Fruit fly (Drosophila melanogaster) whole organism, embryonic: Measurements from ENCODE around the gene CG43175.
A peak's percentile ranks its signal among the peaks of the same experiment; 100 is the strongest.

Experiments used
- Atf6 ChIP-seq: fragments of 200-800 bp; sonication (Bioruptor generic); IDR thresholded peaks from 2 replicates; pipeline ENCODE4 v1.3.6; 2022; ENCODE audit warnings: missing biosample characterization, missing genetic modification characterization
- CG10959 ChIP-seq: fragments of 200-800 bp; sonication (Bioruptor generic); IDR thresholded peaks from 2 replicates; pipeline ENCODE4 v1.3.6; 2022; ENCODE audit warnings: missing biosample characterization, missing genetic modification characterization
- CG11247 ChIP-seq: fragments of 200-800 bp; sonication (Bioruptor generic); IDR thresholded peaks from 2 replicates; pipeline ENCODE4 v1.3.6; 2022; ENCODE audit warnings: missing biosample characterization, missing genetic modification characterization
- CG12104 ChIP-seq: fragments of 200-800 bp; sonication (Bioruptor generic); optimal IDR thresholded peaks from 3 replicates; lab custom pipeline; 2016; ENCODE audit warnings: missing biosample characterization, missing genetic modification characterization
- CG12236 ChIP-seq: fragments of 200-800 bp; sonication (Bioruptor generic); optimal IDR thresholded peaks from 2 replicates; lab custom pipeline; 2016; ENCODE audit warnings: missing biosample characterization, missing genetic modification characterization
- CG1233 ChIP-seq: fragments of 200-800 bp; sonication (Bioruptor generic); optimal IDR thresholded peaks from 4 replicates; lab custom pipeline; 2018; ENCODE audit warnings: missing biosample characterization, mild to moderate bottlenecking, missing genetic modification characterization
- CG12391 ChIP-seq: fragments of 200-800 bp; sonication (Bioruptor generic); optimal IDR thresholded peaks from 3 replicates; lab custom pipeline; 2018; ENCODE audit warnings: missing biosample characterization, mild to moderate bottlenecking, missing genetic modification characterization, moderate library complexity
- CG1529 ChIP-seq: fragments of 200-800 bp; sonication (Bioruptor generic); optimal IDR thresholded peaks from 3 replicates; lab custom pipeline; 2018; ENCODE audit warnings: missing biosample characterization, missing genetic modification characterization
- CG15479 ChIP-seq: fragments of 200-800 bp; sonication (Bioruptor generic); optimal IDR thresholded peaks from 3 replicates; lab custom pipeline; 2019; ENCODE audit warnings: missing biosample characterization, mild to moderate bottlenecking, missing genetic modification characterization, moderate library complexity
- CG1603 ChIP-seq: fragments of 200-800 bp; sonication (Bioruptor generic); optimal IDR thresholded peaks from 2 replicates; lab custom pipeline; 2019; ENCODE audit warnings: missing biosample characterization, mild to moderate bottlenecking, missing genetic modification characterization, moderate library complexity
- CG30020 ChIP-seq: fragments of 200-800 bp; optimal IDR thresholded peaks from 2 replicates; lab custom pipeline; 2019; ENCODE audit warnings: missing biosample characterization, mild to moderate bottlenecking, missing genetic modification characterization, moderate library complexity
- CG31224 ChIP-seq: fragments of 200-800 bp; sonication (Bioruptor generic); IDR thresholded peaks from 2 replicates; pipeline ENCODE4 v1.3.6; 2022; ENCODE audit warnings: missing biosample characterization, missing genetic modification characterization
- CG5180 ChIP-seq: fragments of 200-800 bp; sonication (Bioruptor generic); optimal IDR thresholded peaks from 3 replicates; lab custom pipeline; 2017; ENCODE audit warnings: missing biosample characterization, missing genetic modification characterization, mild to moderate bottlenecking, moderate library complexity, missing genetic modification reagents
- CG7357 ChIP-seq: fragments of 200-800 bp; sonication (Bioruptor generic); IDR thresholded peaks from 3 replicates; pipeline ENCODE4 v1.3.6; 2022; ENCODE audit warnings: missing biosample characterization, missing genetic modification characterization
- CG7786 ChIP-seq: fragments of 200-800 bp; sonication (Bioruptor generic); optimal IDR thresholded peaks from 2 replicates; lab custom pipeline; 2016; ENCODE audit warnings: missing biosample characterization, missing genetic modification characterization
- CG9437 ChIP-seq: fragments of 200-800 bp; sonication (Bioruptor generic); optimal IDR thresholded peaks from 2 replicates; lab custom pipeline; 2018; ENCODE audit warnings: missing biosample characterization, mild to moderate bottlenecking, missing genetic modification characterization
- Doc3 ChIP-seq: fragments of 200-800 bp; sonication (Bioruptor generic); IDR thresholded peaks from 3 replicates; pipeline ENCODE4 v1.3.6; 2022; ENCODE audit warnings: missing biosample characterization, missing genetic modification characterization; ENCODE audit not compliant: partially characterized antibody
- Hand ChIP-seq: fragments of 200-800 bp; sonication (Bioruptor generic); optimal IDR thresholded peaks from 2 replicates; lab custom pipeline; 2017; ENCODE audit warnings: mild to moderate bottlenecking, missing biosample characterization, missing genetic modification reagents, missing genetic modification characterization
- Hey ChIP-seq: fragments of 200-800 bp; sonication (Bioruptor generic); optimal IDR thresholded peaks from 3 replicates; lab custom pipeline; 2018; ENCODE audit warnings: missing biosample characterization, mild to moderate bottlenecking, missing genetic modification characterization
- Hmr ChIP-seq: fragments of 200-800 bp; sonication (Bioruptor generic); optimal IDR thresholded peaks from 3 replicates; lab custom pipeline; 2017; ENCODE audit warnings: mild to moderate bottlenecking, missing biosample characterization, missing genetic modification reagents, missing genetic modification characterization
- Lpt ChIP-seq: fragments of >200 bp; optimal IDR thresholded peaks from 2 replicates; lab custom pipeline; 2018; ENCODE audit warnings: missing biosample characterization, missing genetic modification characterization
- Ravus ChIP-seq: fragments of 200-800 bp; sonication (Bioruptor generic); IDR thresholded peaks from 2 replicates; pipeline ENCODE4 v1.3.6; 2022; ENCODE audit warnings: missing biosample characterization, missing genetic modification characterization
- Rfx ChIP-seq: fragments of 200-800 bp; sonication (Bioruptor generic); IDR thresholded peaks from 2 replicates; pipeline ENCODE4 v1.3.6; 2022; ENCODE audit warnings: missing biosample characterization, missing genetic modification characterization
- Rx ChIP-seq: fragments of 200-800 bp; sonication (Bioruptor generic); IDR thresholded peaks from 2 replicates; pipeline ENCODE4 v1.3.6; 2022; ENCODE audit warnings: missing biosample characterization, missing genetic modification characterization
- Six4 ChIP-seq: fragments of 200-800 bp; sonication (Bioruptor generic); optimal IDR thresholded peaks from 2 replicates; lab custom pipeline; 2016; ENCODE audit warnings: missing biosample characterization, missing genetic modification characterization
- Sox100B ChIP-seq: fragments of 200-800 bp; sonication (Bioruptor generic); optimal IDR thresholded peaks from 3 replicates; lab custom pipeline; 2018; ENCODE audit warnings: missing biosample characterization, mild to moderate bottlenecking, missing genetic modification characterization
- Ssrp ChIP-seq: fragments of 200-800 bp; sonication (Bioruptor generic); optimal IDR thresholded peaks from 2 replicates; lab custom pipeline; 2018; ENCODE audit warnings: missing biosample characterization, mild to moderate bottlenecking, missing genetic modification characterization, moderate library complexity
- Vsx1 ChIP-seq: fragments of 200-800 bp; sonication (Bioruptor generic); optimal IDR thresholded peaks from 2 replicates; lab custom pipeline; 2017; ENCODE audit warnings: missing biosample characterization, mild to moderate bottlenecking, missing genetic modification characterization, missing genetic modification reagents
- bbx ChIP-seq: fragments of 200-800 bp; sonication (Bioruptor generic); IDR thresholded peaks from 2 replicates; pipeline ENCODE4 v1.3.6; 2022; ENCODE audit warnings: missing biosample characterization, missing genetic modification characterization; ENCODE audit not compliant: partially characterized antibody
- bigmax ChIP-seq: fragments of 200-800 bp; sonication (Bioruptor generic); optimal IDR thresholded peaks from 2 replicates; lab custom pipeline; 2018; ENCODE audit warnings: missing biosample characterization, mild to moderate bottlenecking, missing genetic modification characterization
- br ChIP-seq: fragments of >200 bp; optimal IDR thresholded peaks from 2 replicates; lab custom pipeline; 2017
- bsh ChIP-seq, 2 experiments: fragments of 200-800 bp; sonication (Bioruptor generic); optimal IDR thresholded peaks; 2 replicates each; lab custom pipeline; 2017 to 2018; ENCODE audit warnings: mild to moderate bottlenecking in 2 of 2, missing biosample characterization in 2 of 2, missing genetic modification characterization in 2 of 2, moderate library complexity in 1 of 2
- corto ChIP-seq: fragments of 200-800 bp; sonication (Bioruptor generic); optimal IDR thresholded peaks from 2 replicates; lab custom pipeline; 2016; ENCODE audit warnings: missing biosample characterization, mild to moderate bottlenecking, missing genetic modification characterization, moderate library complexity
- eve ChIP-seq, 2 experiments: fragments of >200 bp; optimal IDR thresholded peaks; 2 replicates each; lab custom pipeline; 2017; ENCODE audit warnings: missing biosample characterization in 2 of 2, missing genetic modification characterization in 2 of 2
- fd102C ChIP-seq: fragments of 200-800 bp; sonication (Bioruptor generic); optimal IDR thresholded peaks from 2 replicates; lab custom pipeline; 2018; ENCODE audit warnings: missing biosample characterization, mild to moderate bottlenecking, missing genetic modification characterization, moderate library complexity
- fd3F ChIP-seq: fragments of 200-800 bp; sonication (Bioruptor generic); optimal IDR thresholded peaks from 2 replicates; lab custom pipeline; 2018; ENCODE audit warnings: missing biosample characterization, mild to moderate bottlenecking, missing genetic modification characterization, moderate library complexity
- fd64A ChIP-seq: fragments of 200-800 bp; sonication (Bioruptor generic); optimal IDR thresholded peaks from 3 replicates; lab custom pipeline; 2018; ENCODE audit warnings: missing biosample characterization, mild to moderate bottlenecking, missing genetic modification characterization
- gce ChIP-seq: fragments of 200-800 bp; sonication (Bioruptor generic); IDR thresholded peaks from 3 replicates; pipeline ENCODE4 v1.3.6; 2022; ENCODE audit warnings: missing biosample characterization, missing genetic modification characterization
- gsb-n ChIP-seq: fragments of 200-800 bp; sonication (Bioruptor generic); optimal IDR thresholded peaks from 3 replicates; lab custom pipeline; 2018; ENCODE audit warnings: missing biosample characterization, mild to moderate bottlenecking, missing genetic modification characterization
- jigr1 ChIP-seq: fragments of 200-800 bp; sonication (Bioruptor generic); IDR thresholded peaks from 3 replicates; pipeline ENCODE4 v1.3.6; 2022; ENCODE audit warnings: missing biosample characterization, missing genetic modification characterization
- mirr ChIP-seq: fragments of 200-800 bp; sonication (Bioruptor generic); optimal IDR thresholded peaks from 3 replicates; lab custom pipeline; 2018; ENCODE audit warnings: missing biosample characterization, mild to moderate bottlenecking, missing genetic modification characterization
- nom ChIP-seq: fragments of 200-800 bp; sonication (Bioruptor generic); optimal IDR thresholded peaks from 2 replicates; lab custom pipeline; 2017; ENCODE audit warnings: missing biosample characterization, missing genetic modification characterization, mild to moderate bottlenecking, moderate library complexity, missing genetic modification reagents
- onecut ChIP-seq: fragments of 200-800 bp; sonication (Bioruptor generic); IDR thresholded peaks from 2 replicates; pipeline ENCODE4 v1.3.6; 2022; ENCODE audit warnings: missing biosample characterization, missing genetic modification characterization
- repo ChIP-seq: fragments of 200-800 bp; sonication (Bioruptor generic); optimal IDR thresholded peaks from 2 replicates; lab custom pipeline; 2016; ENCODE audit warnings: missing biosample characterization, missing genetic modification characterization
- schlank ChIP-seq: fragments of 200-800 bp; sonication (Bioruptor generic); optimal IDR thresholded peaks from 2 replicates; lab custom pipeline; 2018; ENCODE audit warnings: missing biosample characterization, mild to moderate bottlenecking, missing genetic modification characterization
- shn ChIP-seq: fragments of 200-800 bp; sonication (Bioruptor generic); optimal IDR thresholded peaks from 3 replicates; lab custom pipeline; 2016; ENCODE audit warnings: missing biosample characterization, missing genetic modification characterization
- sima ChIP-seq: fragments of 200-800 bp; sonication (Bioruptor generic); optimal IDR thresholded peaks from 2 replicates; lab custom pipeline; 2016; ENCODE audit warnings: missing biosample characterization, missing genetic modification characterization
- trh ChIP-seq: fragments of 200-800 bp; sonication (Bioruptor generic); optimal IDR thresholded peaks from 2 replicates; lab custom pipeline; 2016; ENCODE audit warnings: missing biosample characterization, missing genetic modification characterization
- unc-4 ChIP-seq: fragments of 200-800 bp; sonication (Bioruptor generic); IDR thresholded peaks from 2 replicates; pipeline ENCODE4 v1.3.6; 2022; ENCODE audit warnings: missing biosample characterization, missing genetic modification characterization; ENCODE audit not compliant: partially characterized antibody
- usp ChIP-seq: fragments of >200 bp; optimal IDR thresholded peaks from 2 replicates; lab custom pipeline; 2017; ENCODE audit warnings: missing biosample characterization, missing genetic modification characterization
- wor ChIP-seq: fragments of 200-800 bp; sonication (Bioruptor generic); IDR thresholded peaks from 2 replicates; pipeline ENCODE4 v1.3.6; 2022; ENCODE audit warnings: missing biosample characterization, missing genetic modification characterization

Gene CG43175

DNA sequence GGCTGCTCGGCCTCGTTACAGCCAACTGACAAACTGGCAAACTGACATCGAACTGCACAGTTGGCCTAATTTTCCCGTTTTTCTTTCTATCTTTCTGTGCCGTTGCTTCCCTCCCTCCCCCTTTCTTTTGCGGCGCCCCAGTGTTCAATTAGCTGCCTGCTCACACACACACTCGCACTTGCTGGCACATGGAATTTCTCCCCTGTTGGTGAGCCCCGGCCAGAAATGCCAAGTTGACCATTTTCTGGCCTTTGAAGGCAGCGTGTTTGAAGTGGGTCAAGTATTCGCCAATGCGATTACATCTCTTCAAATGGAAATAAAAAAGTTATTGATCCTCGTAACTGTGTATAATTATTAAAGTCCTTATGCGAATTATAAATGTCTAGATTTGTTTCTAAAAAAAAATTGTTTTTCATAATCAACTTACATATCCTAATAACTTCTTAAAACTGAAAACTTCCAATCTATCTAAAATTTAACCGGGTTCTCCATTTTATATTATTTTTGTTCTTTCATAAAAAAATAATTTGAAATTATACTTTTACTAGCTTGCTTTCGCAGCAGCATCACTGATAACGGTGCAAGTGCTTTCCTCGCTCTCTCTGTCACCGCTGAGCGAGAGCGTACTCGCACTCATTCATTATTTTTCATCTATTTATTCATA is 50.3 kb downstream of the CG43175 start (continued):
- TF ChIP-seq CG1603 (tag; lab: Kevin White, UChicago): no peak
- TF ChIP-seq Hand (GFP tag; lab: Kevin White, UChicago): no peak
- no peak for TF ChIP-seq trh (GFP tag; lab: Kevin White, UChicago)
- TF ChIP-seq Hmr (GFP tag; lab: Kevin White, UChicago): peak; percentile 35
- peak; percentile 63 for TF ChIP-seq Ssrp
- TF ChIP-seq Rx (GFP tag; lab: Robert Waterston, UW): no peak
- peak; percentile 46 for TF ChIP-seq Six4
- TF ChIP-seq unc-4 (GFP tag; lab: Robert Waterston, UW): no peak
- no peak for TF ChIP-seq jigr1 (GFP tag; lab: Robert Waterston, UW)
- no peak for TF ChIP-seq shn (GFP tag; lab: Kevin White, UChicago)
- no peak for TF ChIP-seq usp
- TF ChIP-seq mirr (GFP tag; lab: Kevin White, UChicago): no peak
- TF ChIP-seq CG7786 (GFP tag; lab: Kevin White, UChicago): no peak
- TF ChIP-seq fd64A (GFP tag; lab: Kevin White, UChicago): no peak
- no peak for TF ChIP-seq bbx (GFP tag; lab: Robert Waterston, UW)
- TF ChIP-seq bsh (GFP tag; optimal IDR thresholded peaks at IDR 0.05; lab: Kevin White, UChicago): peak in 1 of 2 experiments; percentile 39
- no peak for TF ChIP-seq corto (GFP tag; lab: Kevin White, UChicago)
- peak; percentile 6 for TF ChIP-seq CG30020 (tag; lab: Kevin White, UChicago)
- no peak for TF ChIP-seq nom (GFP tag; lab: Kevin White, UChicago)
- no peak for TF ChIP-seq bigmax
- peak; percentile 43 for TF ChIP-seq CG1529 (GFP tag; lab: Kevin White, UChicago)
- TF ChIP-seq schlank (tag; lab: Kevin White, UChicago): no peak
- peak; percentile 61 for TF ChIP-seq CG9437
- TF ChIP-seq CG12236: no peak
- TF ChIP-seq Sox100B (GFP tag; lab: Kevin White, UChicago): no peak
- TF ChIP-seq CG5180 (GFP tag; lab: Kevin White, UChicago): peak; percentile 52
- no peak for TF ChIP-seq CG7357 (GFP tag; lab: Robert Waterston, UW)
- TF ChIP-seq fd3F: no peak
- TF ChIP-seq Vsx1 (GFP tag; lab: Kevin White, UChicago): peak; percentile 83
- no peak for TF ChIP-seq repo
- no peak for TF ChIP-seq CG31224
- TF ChIP-seq CG12104 (GFP tag; lab: Kevin White, UChicago): peak; percentile 13
- peak; percentile 34 for TF ChIP-seq CG1233 (GFP tag; lab: Kevin White, UChicago)
- peak; percentile 73 for TF ChIP-seq CG12391
- TF ChIP-seq br (lab: Kevin White, UChicago): no peak
- TF ChIP-seq Atf6 (GFP tag; lab: Robert Waterston, UW): no peak
- TF ChIP-seq Hey (tag; lab: Kevin White, UChicago): no peak
- no peak for TF ChIP-seq CG10959
- TF ChIP-seq sima (GFP tag; lab: Kevin White, UChicago): no peak
- TF ChIP-seq Ravus (GFP tag; lab: Robert Waterston, UW): no peak
- no peak for TF ChIP-seq wor
- no peak for TF ChIP-seq Rfx (GFP tag; lab: Robert Waterston, UW)
- TF ChIP-seq CG15479 (GFP tag; lab: Kevin White, UChicago): no peak
- TF ChIP-seq onecut (GFP tag; lab: Robert Waterston, UW): peak; percentile 7; the same call in 1 of the 2 replicates
- no peak for TF ChIP-seq Doc3 (GFP tag; lab: Robert Waterston, UW)
- TF ChIP-seq gce (GFP tag; lab: Robert Waterston, UW): no peak
- TF ChIP-seq eve (GFP tag; optimal IDR thresholded peaks at IDR 0.05; lab: Kevin White, UChicago): no peak
- TF ChIP-seq fd102C (GFP tag; lab: Kevin White, UChicago): no peak
- no peak for TF ChIP-seq CG11247 (GFP tag; lab: Robert Waterston, UW)
- TF ChIP-seq Lpt: no peak
- TF ChIP-seq gsb-n (tag; lab: Kevin White, UChicago): peak; percentile 30
